Fruit fly (Drosophila melanogaster) whole organism, embryonic: ENCODE results near the gene CG32320.

Experiments
- CG18599 ChIP-seq: fragments of 200-800 bp; sonication (Bioruptor generic); optimal IDR thresholded peaks from 3 replicates; lab custom pipeline; 2017; ENCODE audit warnings: missing biosample characterization, missing genetic modification characterization, mild to moderate bottlenecking, moderate library complexity, missing genetic modification reagents
- CG31224 ChIP-seq: fragments of 200-800 bp; sonication (Bioruptor generic); IDR thresholded peaks from 2 replicates; pipeline ENCODE4 v1.3.6; 2022; ENCODE audit warnings: missing biosample characterization, missing genetic modification characterization
- CG4424 ChIP-seq: fragments of 200-800 bp; sonication (Bioruptor generic); optimal IDR thresholded peaks from 3 replicates; lab custom pipeline; 2016; ENCODE audit warnings: missing biosample characterization, missing genetic modification characterization
- CG4820 ChIP-seq: fragments of 200-800 bp; sonication (Bioruptor generic); optimal IDR thresholded peaks from 3 replicates; lab custom pipeline; 2016; ENCODE audit warnings: missing biosample characterization, missing genetic modification characterization
- CG6689 ChIP-seq: fragments of 200-800 bp; sonication (Bioruptor generic); IDR thresholded peaks from 2 replicates; pipeline ENCODE4 v1.3.6; 2022; ENCODE audit warnings: missing biosample characterization, missing genetic modification characterization
- bbx ChIP-seq: fragments of 200-800 bp; sonication (Bioruptor generic); IDR thresholded peaks from 2 replicates; pipeline ENCODE4 v1.3.6; 2022; ENCODE audit warnings: missing biosample characterization, missing genetic modification characterization; ENCODE audit not compliant: partially characterized antibody
- dmrt99B ChIP-seq: fragments of 200-800 bp; sonication (Bioruptor generic); optimal IDR thresholded peaks from 2 replicates; lab custom pipeline; 2018; ENCODE audit warnings: missing biosample characterization, mild to moderate bottlenecking, missing genetic modification characterization, moderate library complexity
- pb ChIP-seq: fragments of 200-800 bp; sonication (Bioruptor generic); optimal IDR thresholded peaks from 3 replicates; lab custom pipeline; 2016; ENCODE audit warnings: missing biosample characterization, missing genetic modification characterization

DNA sequence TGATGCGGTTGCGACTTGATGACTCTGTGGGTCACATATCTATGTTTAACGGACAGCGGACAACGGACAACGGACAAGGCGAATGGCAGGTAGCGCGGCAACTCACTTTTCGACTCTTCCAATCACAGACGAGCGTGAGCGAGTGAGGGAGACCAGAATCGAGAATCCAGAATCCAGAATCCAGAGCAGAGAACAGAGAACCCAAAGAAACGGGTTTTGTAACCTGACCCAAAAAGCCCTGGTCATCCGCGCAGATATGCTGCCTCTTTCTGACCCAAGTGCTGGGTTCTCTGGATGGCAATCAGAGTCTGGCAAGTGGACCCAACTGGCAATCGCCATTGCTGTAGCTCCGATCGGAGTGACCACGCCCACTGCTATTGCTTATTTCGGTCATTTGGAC is 34.0 kb upstream of the CG32320 start:
- no peak for TF ChIP-seq CG18599 (GFP tag; lab: Kevin White, UChicago)
- no peak for TF ChIP-seq CG4820 (GFP tag; lab: Kevin White, UChicago)
- TF ChIP-seq CG6689 (GFP tag; lab: Robert Waterston, UW) = no peak
- no peak for TF ChIP-seq bbx (GFP tag; lab: Robert Waterston, UW)
- no peak for TF ChIP-seq CG4424 (GFP tag; lab: Kevin White, UChicago)
- no peak for TF ChIP-seq pb (GFP tag; lab: Kevin White, UChicago)
- no peak for TF ChIP-seq dmrt99B (tag; lab: Kevin White, UChicago)
- TF ChIP-seq CG31224 = no peak
